Worm (Caenorhabditis elegans) whole organism, early embryonic: Measurements from ENCODE around the gene F12E12.6.

Experiments
- B0310.2 ChIP-seq: sonication (generic microtip); optimal IDR thresholded peaks from 2 replicates; lab custom pipeline; 2016; ENCODE audit warnings: mild to moderate bottlenecking, missing genetic modification characterization, missing compliant biosample characterization
- F13C5.2 ChIP-seq: sonication (generic microtip); optimal IDR thresholded peaks from 2 replicates; lab custom pipeline; 2017; ENCODE audit warnings: mild to moderate bottlenecking, missing genetic modification characterization, inconsistent platforms, missing compliant biosample characterization
- aly-1 ChIP-seq: sonication (generic microtip); optimal IDR thresholded peaks from 2 replicates; lab custom pipeline; 2016; ENCODE audit warnings: missing genetic modification characterization, missing compliant biosample characterization
- ama-1 ChIP-seq: fragments of 150-350 bp; optimal IDR thresholded peaks from 2 replicates; lab custom pipeline; 2014
- ceh-13 ChIP-seq: fragments of 200-800 bp; sonication (Bioruptor generic); optimal IDR thresholded peaks from 2 replicates; lab custom pipeline; 2018; ENCODE audit warnings: mild to moderate bottlenecking, missing genetic modification characterization, missing compliant biosample characterization
- ceh-36 ChIP-seq: sonication (generic microtip); optimal IDR thresholded peaks from 2 replicates; lab custom pipeline; 2016; ENCODE audit warnings: missing genetic modification characterization, inconsistent platforms, missing compliant biosample characterization
- ets-7 ChIP-seq: sonication (generic microtip); optimal IDR thresholded peaks from 2 replicates; lab custom pipeline; 2016; ENCODE audit warnings: missing genotype, missing genetic modification characterization, missing compliant biosample characterization
- flt-1 ChIP-seq: fragments of 200-800 bp; sonication (Bioruptor generic); IDR thresholded peaks from 2 replicates; pipeline ENCODE4 v1.3.6; 2022; ENCODE audit warnings: missing genetic modification characterization, missing compliant biosample characterization
- hmbx-1 ChIP-seq: sonication (generic microtip); optimal IDR thresholded peaks from 2 replicates; lab custom pipeline; 2016; ENCODE audit warnings: mild to moderate bottlenecking, missing genetic modification characterization, missing compliant biosample characterization
- hmg-4 ChIP-seq: fragments of 200-800 bp; sonication (Bioruptor generic); optimal IDR thresholded peaks from 2 replicates; lab custom pipeline; 2018; ENCODE audit warnings: mild to moderate bottlenecking, missing genetic modification characterization, missing compliant biosample characterization
- hnd-1 ChIP-seq: sonication (generic microtip); optimal IDR thresholded peaks from 2 replicates; lab custom pipeline; 2016; ENCODE audit warnings: missing genetic modification characterization, missing compliant biosample characterization
- pes-1 ChIP-seq: fragments of 200-800 bp; sonication (Bioruptor generic); IDR thresholded peaks from 2 replicates; pipeline ENCODE4 v1.3.6; 2022; ENCODE audit warnings: missing genetic modification reagents, missing genetic modification characterization, missing compliant biosample characterization
- scrt-1 ChIP-seq: fragments of 200-800 bp; sonication (Bioruptor generic); IDR thresholded peaks from 2 replicates; pipeline ENCODE4 v1.3.6; 2022; ENCODE audit warnings: missing genetic modification characterization, missing compliant biosample characterization
- sea-1 ChIP-seq: fragments of 200-800 bp; sonication (Bioruptor generic); conservative IDR thresholded peaks from 2 replicates; pipeline ENCODE4 v1.3.6; 2022; ENCODE audit warnings: missing genetic modification characterization, missing compliant biosample characterization
- tbx-11 ChIP-seq: fragments of 200-800 bp; sonication (Bioruptor generic); IDR thresholded peaks from 2 replicates; pipeline ENCODE4 v1.3.6; 2022; ENCODE audit warnings: missing genetic modification characterization, missing compliant biosample characterization
- tbx-37 ChIP-seq: fragments of 200-800 bp; sonication (Bioruptor generic); conservative IDR thresholded peaks from 2 replicates; pipeline ENCODE4 v1.3.6; 2022; ENCODE audit warnings: missing genetic modification reagents, missing genetic modification characterization, missing compliant biosample characterization
- tra-4 ChIP-seq: sonication (generic microtip); optimal IDR thresholded peaks from 2 replicates; lab custom pipeline; 2017; ENCODE audit warnings: missing genetic modification characterization, missing compliant biosample characterization

F12E12.6 gene

DNA sequence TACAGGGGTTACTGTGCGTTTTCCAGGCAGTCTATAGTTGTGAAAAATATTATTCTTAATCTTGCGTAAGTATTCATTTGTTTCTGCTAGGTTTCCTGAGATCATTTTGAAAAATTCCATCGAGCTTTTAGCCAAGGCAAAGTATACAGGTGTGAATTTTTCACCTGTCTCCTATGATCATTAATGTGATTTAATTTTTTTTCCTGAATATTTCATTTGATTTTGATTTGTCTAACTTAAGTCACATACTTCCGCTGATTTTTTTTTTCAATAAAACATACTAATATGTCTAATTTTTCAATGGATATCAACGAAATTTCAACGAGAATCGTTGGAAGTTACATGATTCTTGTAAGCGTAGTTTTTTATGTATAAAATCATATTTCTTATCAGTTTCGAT lies 31.4 kb downstream of the F12E12.6 start, which contains the start of gene srx-108:
Gene srx-108, plus strand, starts transcription at position 301 of the 400 bp plus-strand sequence.
- TF ChIP-seq tra-4 (no peak), hmbx-1 (no peak), ama-1 (no peak)

DNA sequence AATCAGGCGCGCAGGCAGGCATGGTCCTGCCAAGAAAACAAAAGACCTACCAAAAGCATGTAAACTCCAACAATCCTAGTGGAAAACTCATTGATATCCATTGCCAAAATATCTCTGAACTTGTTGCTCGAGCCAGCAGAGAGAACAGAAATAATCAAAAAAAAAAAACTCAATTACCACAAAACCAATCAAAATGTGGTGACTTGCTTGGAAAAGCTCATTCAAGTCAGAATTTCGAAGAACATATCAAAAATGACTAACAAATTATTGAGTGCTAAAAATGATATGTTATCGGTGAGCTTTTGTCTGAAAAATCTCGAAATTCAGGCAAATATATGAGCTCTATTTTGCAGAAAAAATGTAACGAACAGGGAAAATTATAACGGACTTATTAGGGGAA lies 35.4 kb downstream of the F12E12.6 start, which contains the start of gene srx-105:
Gene srx-105, minus strand, starts transcription at position 101 of the 400 bp plus-strand sequence.
- TF ChIP-seq hnd-1 (tag; lab: Kevin White, UChicago) (no peak), F13C5.2 (tag; lab: Kevin White, UChicago) (no peak), B0310.2 (tag; lab: Kevin White, UChicago) (no peak), tbx-37 (GFP tag; lab: Robert Waterston, UW) (no peak), tbx-11 (GFP tag; lab: Robert Waterston, UW) (no peak), flt-1 (GFP tag; lab: Robert Waterston, UW) (no peak)

DNA sequence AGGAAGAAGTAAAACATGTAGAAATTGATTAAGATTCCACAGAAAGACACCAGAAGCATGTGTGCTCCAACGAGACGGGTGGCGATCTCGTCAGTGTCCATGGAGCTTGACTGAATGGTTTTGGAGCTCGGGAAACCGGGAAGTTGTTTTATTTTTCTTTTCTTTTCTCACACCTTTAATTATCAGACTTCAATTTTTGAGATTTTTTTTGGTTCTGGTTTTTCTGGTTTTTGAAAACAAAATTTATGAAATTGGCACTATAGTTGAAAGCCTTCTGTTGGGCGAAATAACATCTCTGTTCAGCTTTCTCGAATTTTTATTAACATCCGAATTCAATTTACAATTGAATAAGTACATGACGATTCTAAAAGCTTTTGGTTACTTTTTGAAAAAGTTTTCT lies 37.2 kb downstream of the F12E12.6 start, which contains the start of gene srx-104:
Gene srx-104, minus strand, starts transcription at position 101 of the 400 bp plus-strand sequence.
- TF ChIP-seq sea-1 (GFP tag; lab: Robert Waterston, UW) (no peak), flt-1 (GFP tag; lab: Robert Waterston, UW) (no peak), ets-7 (tag; lab: Kevin White, UChicago) (no peak), hmbx-1 (no peak), B0310.2 (tag; lab: Kevin White, UChicago) (no peak), tbx-11 (GFP tag; lab: Robert Waterston, UW) (no peak), ceh-13 (no peak), tra-4 (no peak), hnd-1 (tag; lab: Kevin White, UChicago) (no peak), scrt-1 (GFP tag; lab: Robert Waterston, UW) (no peak), ceh-36 (tag; lab: Kevin White, UChicago) (no peak), tbx-37 (GFP tag; lab: Robert Waterston, UW) (no peak), ama-1 (no peak), aly-1 (tag; lab: Kevin White, UChicago) (no peak), pes-1 (GFP tag; lab: Robert Waterston, UW) (no peak), F13C5.2 (tag; lab: Kevin White, UChicago) (no peak), hmg-4 (GFP tag; lab: Kevin White, UChicago) (no peak)

DNA sequence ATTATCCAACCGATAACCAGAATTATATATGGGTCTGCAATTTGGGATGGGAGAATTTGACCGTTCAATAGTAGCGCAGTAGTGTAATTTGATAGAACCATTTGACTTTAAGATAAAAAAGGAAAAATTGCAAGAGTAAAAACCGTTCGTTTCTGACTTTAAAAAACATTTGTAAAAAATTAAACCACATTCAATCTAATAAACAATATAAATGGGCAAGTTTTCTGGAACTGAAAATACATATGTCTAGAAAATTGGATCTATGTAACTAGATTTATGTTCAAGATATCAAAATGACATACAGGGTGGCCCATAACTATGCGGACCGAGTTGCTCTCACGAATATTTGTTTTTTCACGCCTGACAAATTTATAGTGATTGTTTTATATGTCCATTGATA lies 42.1 kb downstream of the F12E12.6 start, which contains the start of gene srx-102:
Gene srx-102, minus strand, starts transcription at position 101 of the 400 bp plus-strand sequence.
- TF ChIP-seq ceh-36 (tag; lab: Kevin White, UChicago) = no peak
- no peak for TF ChIP-seq hnd-1 (tag; lab: Kevin White, UChicago)

DNA sequence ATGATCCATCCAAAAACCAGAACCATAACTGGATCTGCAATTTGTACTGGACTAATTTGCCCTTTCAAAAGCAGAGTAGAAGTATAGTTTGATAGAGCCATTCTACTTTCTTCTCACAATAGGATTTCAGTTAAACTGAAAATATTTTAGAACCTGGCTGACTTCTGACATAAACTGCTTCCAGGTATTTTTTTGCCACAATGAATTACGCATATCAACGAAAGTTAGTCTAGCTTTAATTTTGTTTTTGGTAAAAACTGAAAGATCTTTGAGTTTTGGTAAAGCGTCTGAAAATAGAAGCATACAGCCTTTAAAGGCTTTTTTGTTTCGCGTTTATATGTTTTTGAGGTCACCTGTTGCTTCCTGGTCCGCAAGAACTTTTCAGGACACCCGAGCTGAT lies 46.1 kb downstream of the F12E12.6 start, which contains the start of gene srx-101:
Gene srx-101, minus strand, starts transcription at position 101 of the 400 bp plus-strand sequence.
- TF ChIP-seq tra-4 (no peak), flt-1 (GFP tag; lab: Robert Waterston, UW) (no peak), ceh-36 (tag; lab: Kevin White, UChicago) (no peak), ama-1 (no peak), hmg-4 (GFP tag; lab: Kevin White, UChicago) (no peak), pes-1 (GFP tag; lab: Robert Waterston, UW) (no peak), ets-7 (tag; lab: Kevin White, UChicago) (no peak), scrt-1 (GFP tag; lab: Robert Waterston, UW) (no peak), sea-1 (GFP tag; lab: Robert Waterston, UW) (no peak), aly-1 (tag; lab: Kevin White, UChicago) (no peak)

DNA sequence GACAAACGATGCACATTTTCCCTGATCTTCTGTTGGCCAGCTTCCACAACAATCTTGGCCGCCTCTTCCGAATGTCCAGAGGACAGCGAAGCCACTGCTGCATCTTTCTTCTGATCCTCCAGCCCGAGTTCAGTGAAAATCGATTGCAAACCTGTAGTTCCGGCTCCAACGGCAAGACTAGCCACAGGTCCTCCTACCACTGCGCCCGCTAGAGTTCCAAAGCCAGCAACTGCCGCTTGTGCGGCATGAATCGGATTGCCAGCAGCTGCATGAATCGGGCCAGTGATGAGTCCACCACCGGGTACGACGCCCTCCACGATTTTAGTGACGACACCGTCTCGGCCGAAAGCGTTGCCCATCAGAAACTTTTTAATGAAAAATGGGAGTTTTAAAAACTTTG lies 48.4 kb downstream of the F12E12.6 start, which contains the start of gene ifas-1:
Gene ifas-1, minus strand, starts transcription at position 387 of the 400 bp plus-strand sequence.
- TF ChIP-seq ets-7 (tag; lab: Kevin White, UChicago) (no peak), tbx-11 (GFP tag; lab: Robert Waterston, UW) (no peak)
